Fruit fly (Drosophila melanogaster): ENCODE results near the gene Arpc4.

- TF ChIP-seq CG8478 (optimal IDR thresholded peaks at IDR 0.05) (no peak), CTCF (optimal IDR thresholded peaks at IDR 0.05) (no peak)
Observed at dm6 chr2L:6076143-6076542, 48.8 kb upstream of the Arpc4 start.

Data from S2 (cell line).